Fruit fly (Drosophila melanogaster): ENCODE results near the gene CG34174.

DNA sequence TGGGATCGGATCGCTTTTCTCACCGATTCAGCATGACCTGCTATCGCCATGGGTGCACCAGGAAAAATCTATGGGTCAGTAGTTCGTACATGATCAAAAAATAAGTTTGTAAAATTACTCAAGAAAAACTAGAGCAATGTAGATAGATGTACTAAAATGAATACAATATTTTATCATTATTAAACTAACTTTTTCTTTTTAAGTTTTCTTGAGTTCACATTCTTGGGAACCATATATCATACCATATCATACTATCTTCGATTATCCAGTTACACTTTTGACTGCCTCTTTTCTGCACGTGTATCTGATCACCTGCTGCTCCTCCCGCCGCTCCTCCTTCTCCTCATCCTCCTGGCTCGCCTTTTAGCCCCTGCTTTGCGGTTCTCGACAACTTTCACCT, 28.7 kb upstream of the CG34174 start:
- TF ChIP-seq psq (optimal IDR thresholded peaks at IDR 0.05) (no peak), Sin3A (optimal IDR thresholded peaks at IDR 0.05) (no peak), h (optimal IDR thresholded peaks at IDR 0.05) (no peak), insv (optimal IDR thresholded peaks at IDR 0.05) (no peak), ttk (optimal IDR thresholded peaks at IDR 0.05) (no peak), Myc (optimal IDR thresholded peaks at IDR 0.05) (no peak)
